Fruit fly (Drosophila melanogaster): Measurements from ENCODE around the gene GstO3.

GstO3 gene

dm6 chr3L:8534386-8535306, 16.0 kb downstream of the GstO3 start, which contains the start of gene ergic53:
ergic53 (plus strand) TSS chr3L:8534977.
- TF ChIP-seq sv (GFP tag; optimal IDR thresholded peaks at IDR 0.05) (no peak), Myc (optimal IDR thresholded peaks at IDR 0.05) (peak; percentile 34), CrebA (GFP tag; optimal IDR thresholded peaks at IDR 0.05; ENCODE audit: borderline replicate concordance) (no peak), GATAd (GFP tag; optimal IDR thresholded peaks at IDR 0.05) (peak; percentile 71), Rel (GFP tag; optimal IDR thresholded peaks at IDR 0.05) (no peak), Rel (tag; optimal IDR thresholded peaks at IDR 0.05) (peak; percentile 32), Jra (GFP tag; optimal IDR thresholded peaks at IDR 0.05) (no peak), Dif (GFP tag; optimal IDR thresholded peaks at IDR 0.05; ENCODE audit: partially characterized antibody) (no peak), sage (GFP tag; optimal IDR thresholded peaks at IDR 0.05) (no peak)

DNA sequence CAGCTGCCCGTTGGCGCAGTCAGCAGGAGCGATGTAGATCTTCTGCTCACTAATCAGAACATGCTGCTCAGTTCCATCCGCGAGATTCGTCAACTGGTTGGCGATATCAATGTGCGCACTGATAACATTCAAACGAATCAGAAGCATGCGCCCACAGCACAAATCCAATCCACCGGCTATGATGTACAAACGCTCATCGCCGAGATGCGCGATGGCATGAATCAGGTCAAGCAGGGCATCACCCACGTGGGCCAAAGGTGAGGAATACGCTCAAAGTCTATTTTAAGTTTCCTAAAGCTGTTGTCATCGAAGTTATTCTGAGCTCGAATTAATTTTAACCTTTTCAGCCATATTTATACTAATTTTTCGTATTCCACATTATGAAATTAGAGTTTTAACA, 17.7 kb downstream of the GstO3 start:
- TF ChIP-seq rgr (GFP tag; optimal IDR thresholded peaks at IDR 0.05) (no peak), pan (optimal IDR thresholded peaks at IDR 0.05) (no peak), sage (GFP tag; optimal IDR thresholded peaks at IDR 0.05) (no peak), CrebA (GFP tag; optimal IDR thresholded peaks at IDR 0.05; ENCODE audit: borderline replicate concordance) (no peak), jim (GFP tag; optimal IDR thresholded peaks at IDR 0.05) (no peak), dmrt93B (GFP tag; optimal IDR thresholded peaks at IDR 0.05) (no peak), OdsH (GFP tag; optimal IDR thresholded peaks at IDR 0.05) (no peak), h (GFP tag; optimal IDR thresholded peaks at IDR 0.05) (no peak), fru (GFP tag; optimal IDR thresholded peaks at IDR 0.05) (no peak), Myc (optimal IDR thresholded peaks at IDR 0.05) (no peak), dl (GFP tag; optimal IDR thresholded peaks at IDR 0.05; ENCODE audit: insufficient read depth in 1 of 2, partially characterized antibody in 2 of 2) (no peak), Jra (GFP tag; optimal IDR thresholded peaks at IDR 0.05) (no peak)

DNA sequence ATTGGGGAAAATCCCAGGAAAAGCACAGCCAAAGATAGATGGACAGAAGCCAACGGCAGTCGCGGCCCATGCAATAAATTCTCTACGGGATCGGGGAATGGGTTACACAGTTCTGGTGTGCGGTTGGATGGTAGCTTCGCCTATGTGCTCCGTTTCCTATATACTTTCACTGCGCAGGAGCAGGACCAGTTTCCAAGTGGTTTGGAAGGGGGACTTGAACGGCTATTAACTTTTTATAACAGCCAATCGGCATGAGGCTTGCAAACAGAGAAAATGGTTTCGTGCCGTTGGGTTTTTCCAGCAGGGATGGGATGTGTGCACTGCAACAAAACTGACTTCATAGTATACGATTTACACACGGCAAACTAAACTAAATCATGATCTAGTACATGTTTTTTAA, 19.7 kb downstream of the GstO3 start:
- TF ChIP-seq psq (GFP tag; optimal IDR thresholded peaks at IDR 0.05): no peak
- TF ChIP-seq Hnf4 (GFP tag; optimal IDR thresholded peaks at IDR 0.05): no peak
- TF ChIP-seq CrebA (GFP tag; optimal IDR thresholded peaks at IDR 0.05; ENCODE audit: borderline replicate concordance): no peak
- TF ChIP-seq Hr78 (GFP tag; optimal IDR thresholded peaks at IDR 0.05): no peak
- no peak for TF ChIP-seq pan (optimal IDR thresholded peaks at IDR 0.05)
- TF ChIP-seq Hr83 (GFP tag; optimal IDR thresholded peaks at IDR 0.05; ENCODE audit: poor library complexity, severe bottlenecking): no peak

dm6 chr3L:8540509-8540908, 21.8 kb downstream of the GstO3 start:
- TF ChIP-seq psq (GFP tag; optimal IDR thresholded peaks at IDR 0.05) (no peak), Hr78 (GFP tag; optimal IDR thresholded peaks at IDR 0.05) (no peak), jim (GFP tag; optimal IDR thresholded peaks at IDR 0.05) (no peak), pan (optimal IDR thresholded peaks at IDR 0.05) (no peak), Dfd (GFP tag; optimal IDR thresholded peaks at IDR 0.05) (no peak), sv (GFP tag; optimal IDR thresholded peaks at IDR 0.05) (no peak)

DNA sequence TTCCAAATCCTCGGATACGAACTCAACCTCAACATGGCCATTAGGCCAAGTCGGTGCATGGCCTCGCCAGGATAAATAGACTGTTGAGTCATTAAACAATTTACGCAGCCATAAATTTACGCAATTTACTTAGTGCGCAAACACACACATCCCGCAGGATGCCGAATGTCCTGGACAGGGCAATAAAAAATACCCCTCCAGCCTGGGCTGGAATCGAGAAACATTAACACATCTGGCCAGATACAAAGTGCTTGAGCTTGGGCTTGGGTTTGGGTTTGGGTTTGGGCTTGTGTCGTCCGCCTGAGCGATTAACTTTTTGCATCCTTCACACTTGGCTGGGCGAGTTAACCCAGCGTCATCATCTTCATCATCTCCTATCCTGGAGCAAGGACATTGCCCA, 23.0 kb downstream of the GstO3 start:
- TF ChIP-seq lola (GFP tag; optimal IDR thresholded peaks at IDR 0.05) (no peak), dmrt93B (GFP tag; optimal IDR thresholded peaks at IDR 0.05) (no peak), Dfd (GFP tag; optimal IDR thresholded peaks at IDR 0.05) (no peak), woc (GFP tag; optimal IDR thresholded peaks at IDR 0.05) (no peak), Abd-B (GFP tag; optimal IDR thresholded peaks at IDR 0.05) (no peak), GATAd (GFP tag; optimal IDR thresholded peaks at IDR 0.05) (no peak), Jra (GFP tag; optimal IDR thresholded peaks at IDR 0.05) (no peak), h (GFP tag; optimal IDR thresholded peaks at IDR 0.05) (no peak), Rel (GFP tag; optimal IDR thresholded peaks at IDR 0.05) (no peak), Rel (tag; optimal IDR thresholded peaks at IDR 0.05) (no peak), Mio (GFP tag; optimal IDR thresholded peaks at IDR 0.05) (no peak), dl (GFP tag; optimal IDR thresholded peaks at IDR 0.05; ENCODE audit: insufficient read depth in 1 of 2, partially characterized antibody in 2 of 2) (no peak), tai (GFP tag; optimal IDR thresholded peaks at IDR 0.05) (no peak), fru (GFP tag; optimal IDR thresholded peaks at IDR 0.05) (no peak), Myc (optimal IDR thresholded peaks at IDR 0.05) (no peak), dsf (GFP tag; optimal IDR thresholded peaks at IDR 0.05; ENCODE audit: borderline replicate concordance) (no peak), CrebA (GFP tag; optimal IDR thresholded peaks at IDR 0.05; ENCODE audit: borderline replicate concordance) (no peak), psq (GFP tag; optimal IDR thresholded peaks at IDR 0.05) (no peak)

Data from whole organism, wandering third instar larva.